Worm (Caenorhabditis elegans) whole organism, L4 larva: ENCODE measurements around the gene fbxa-38.

ENCODE experiments used
- ama-1 ChIP-seq: fragments of 150-350 bp; optimal IDR thresholded peaks from 2 replicates; lab custom pipeline; 2014; ENCODE audit warnings: inconsistent platforms, mixed read lengths
- ceh-82 ChIP-seq: sonication (generic microtip); optimal IDR thresholded peaks from 2 replicates; lab custom pipeline; 2017; ENCODE audit warnings: missing biosample characterization, missing genetic modification characterization
- dpl-1 ChIP-seq: fragments of 150-350 bp; optimal IDR thresholded peaks from 2 replicates; lab custom pipeline; 2014; ENCODE audit warnings: missing biosample characterization, missing genetic modification reagents, missing genetic modification characterization
- lin-13 ChIP-seq: fragments of 150-350 bp; optimal IDR thresholded peaks from 2 replicates; lab custom pipeline; 2014; ENCODE audit warnings: missing biosample characterization, missing genetic modification reagents, missing genetic modification characterization
- lin-15B ChIP-seq: fragments of 150-350 bp; sonication (generic microtip); optimal IDR thresholded peaks from 3 replicates; lab custom pipeline; 2014; ENCODE audit warnings: missing biosample characterization, missing genetic modification characterization
- madf-9 ChIP-seq: fragments of 200-800 bp; sonication (Bioruptor generic); conservative IDR thresholded peaks from 2 replicates; pipeline ENCODE4 v1.3.6; 2022; ENCODE audit warnings: missing genetic modification reagents, missing genetic modification characterization, missing compliant biosample characterization
- nhr-102 ChIP-seq: sonication (generic microtip); optimal IDR thresholded peaks from 2 replicates; lab custom pipeline; 2016; ENCODE audit warnings: mild to moderate bottlenecking, missing genetic modification characterization, moderate library complexity, missing compliant biosample characterization
- nhr-237 ChIP-seq: sonication (generic microtip); optimal IDR thresholded peaks from 2 replicates; lab custom pipeline; 2017; ENCODE audit warnings: missing biosample characterization, missing genetic modification characterization
- nhr-77 ChIP-seq: fragments of 150-350 bp; optimal IDR thresholded peaks from 2 replicates; lab custom pipeline; 2014; ENCODE audit warnings: missing biosample characterization, missing genetic modification characterization
- pha-4 ChIP-seq, 2 experiments: fragments of 150-350 bp in 1 of 2; fragments of 200-800 bp in 1 of 2; sonication (Bioruptor generic) in 1 of 2; IDR thresholded peaks in 1 of 2; optimal IDR thresholded peaks in 1 of 2; 2 replicates each; pipeline versions ENCODE4 v1.3.6 to Lab custom; 2014 to 2022; ENCODE audit warnings: missing genetic modification characterization in 2 of 2, missing genetic modification reagents in 2 of 2, missing biosample characterization in 1 of 2, missing compliant biosample characterization in 1 of 2
- snpc-4 ChIP-seq: fragments of 150-350 bp; optimal IDR thresholded peaks from 2 replicates; lab custom pipeline; 2014; ENCODE audit warnings: missing biosample characterization, missing genetic modification characterization
- zfp-2 ChIP-seq: sonication (generic microtip); optimal IDR thresholded peaks from 2 replicates; lab custom pipeline; 2016; ENCODE audit warnings: mild to moderate bottlenecking, missing genetic modification characterization, missing compliant biosample characterization
- zip-2 ChIP-seq: fragments of 150-350 bp; optimal IDR thresholded peaks from 2 replicates; lab custom pipeline; 2014; ENCODE audit warnings: missing biosample characterization, missing genetic modification characterization

- TF ChIP-seq lin-15B (tag; lab: Kevin White, UChicago): no peak
- TF ChIP-seq nhr-77 (tag; lab: Kevin White, UChicago): no peak
- TF ChIP-seq ama-1: no peak
- TF ChIP-seq ceh-82 (tag; lab: Kevin White, UChicago): no peak
- TF ChIP-seq lin-13 (GFP tag; lab: Kevin White, UChicago): no peak
- no peak for TF ChIP-seq snpc-4 (tag; lab: Kevin White, UChicago)
- no peak for TF ChIP-seq dpl-1 (GFP tag; lab: Kevin White, UChicago)
- TF ChIP-seq zfp-2 (tag; lab: Kevin White, UChicago): no peak
- TF ChIP-seq nhr-237 (tag; lab: Kevin White, UChicago): no peak
- no peak for TF ChIP-seq zip-2 (tag; lab: Kevin White, UChicago)
- TF ChIP-seq nhr-102 (tag; lab: Kevin White, UChicago): no peak
- TF ChIP-seq pha-4 (GFP tag; IDR thresholded peaks at IDR 0.05; lab: Robert Waterston, UW): no peak
- TF ChIP-seq pha-4 (tag; optimal IDR thresholded peaks at IDR 0.05; lab: Kevin White, UChicago): no peak
- no peak for TF ChIP-seq madf-9
Observed at ce11 chrIII:2251348-2251747, 26.9 kb downstream of the fbxa-38 start, which contains the start of gene fbxa-7.
